Fruit fly (Drosophila melanogaster): Measurements from ENCODE around the gene CG5984.

Gene CG5984

DNA sequence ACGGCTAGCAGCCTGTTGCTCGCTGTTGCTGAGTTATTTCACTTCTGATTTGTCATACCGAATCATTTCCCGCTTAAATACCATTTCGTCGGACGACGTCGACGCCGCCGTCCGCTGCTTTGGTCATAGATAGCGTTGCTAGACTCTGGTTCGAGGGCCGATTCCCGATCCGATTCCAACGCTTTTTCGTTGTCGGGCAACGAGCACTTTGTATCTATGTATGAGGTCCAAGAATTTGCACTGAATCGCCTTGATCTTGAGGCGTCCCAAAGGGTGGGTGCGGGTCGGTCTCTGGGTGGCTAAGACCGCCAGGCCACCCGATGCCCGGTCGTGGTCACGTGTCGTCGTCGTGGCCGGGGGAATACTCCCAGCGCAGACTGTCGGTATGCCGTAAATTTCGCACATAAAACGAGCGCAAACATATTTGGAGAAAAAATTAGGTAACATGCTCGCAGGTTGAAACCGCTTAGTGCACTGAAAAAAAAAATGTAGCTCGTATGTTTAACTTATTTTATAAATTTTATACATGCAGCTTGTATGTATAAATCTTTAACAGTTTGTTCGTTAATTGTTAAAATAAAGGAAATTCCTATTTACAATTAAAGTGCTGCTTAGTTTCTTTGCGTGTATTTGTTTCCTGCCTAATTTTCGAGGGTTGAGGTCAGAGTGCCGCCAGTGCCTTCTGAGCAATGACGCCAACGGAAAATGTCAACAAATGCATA is 44.5 kb upstream of the CG5984 start, which contains the start of gene CG3348 (continued):
- TF ChIP-seq Usf (GFP tag; optimal IDR thresholded peaks at IDR 0.05) (peak; percentile 81), sr (GFP tag; IDR thresholded peaks at IDR 0.05) (no peak), cas (GFP tag; IDR thresholded peaks at IDR 0.05) (0 out of 2 replicates have a peak, but pooled peaks have one; percentile 49), CG7745 (tag; optimal IDR thresholded peaks at IDR 0.05) (no peak), CG16779 (GFP tag; IDR thresholded peaks at IDR 0.05) (0 out of 2 replicates have a peak, but pooled peaks have one; percentile 48), Side (GFP tag; optimal IDR thresholded peaks at IDR 0.05) (peak; percentile 61), CG10366 (GFP tag; IDR thresholded peaks at IDR 0.05) (peak; percentile 71), CG11456 (GFP tag; IDR thresholded peaks at IDR 0.05) (peak; percentile 85), CG14050 (GFP tag; IDR thresholded peaks at IDR 0.05) (0 out of 3 replicates have a peak, but pooled peaks have one; percentile 14), zen (tag; optimal IDR thresholded peaks at IDR 0.05) (peak; percentile 74), Awh (GFP tag; IDR thresholded peaks at IDR 0.05) (peak; percentile 38; the same call in 1 of the 2 replicates), CG34422 (GFP tag; IDR thresholded peaks at IDR 0.05) (0 out of 3 replicates have a peak, but pooled peaks have one; percentile 29), H2.0 (GFP tag; IDR thresholded peaks at IDR 0.05) (peak; percentile 67), Sox100B (GFP tag; optimal IDR thresholded peaks at IDR 0.05) (no peak), MESR4 (GFP tag; optimal IDR thresholded peaks at IDR 0.05) (no peak), CG33213 (GFP tag; optimal IDR thresholded peaks at IDR 0.05) (peak; percentile 56), TFAM (GFP tag; optimal IDR thresholded peaks at IDR 0.05) (no peak), schlank (tag; optimal IDR thresholded peaks at IDR 0.05) (peak; percentile 69), ERR (GFP tag; optimal IDR thresholded peaks at IDR 0.05) (peak; percentile 42), CG18764 (GFP tag; optimal IDR thresholded peaks at IDR 0.05) (peak; percentile 4), tin (GFP tag; optimal IDR thresholded peaks at IDR 0.05) (peak; percentile 61), Sox102F (GFP tag; optimal IDR thresholded peaks at IDR 0.05) (peak; percentile 73), CG10274 (GFP tag; optimal IDR thresholded peaks at IDR 0.05) (peak; percentile 56), D19B (GFP tag; optimal IDR thresholded peaks at IDR 0.05) (peak; percentile 83), CG1603 (tag; optimal IDR thresholded peaks at IDR 0.05) (peak; percentile 47), CG2116 (GFP tag; optimal IDR thresholded peaks at IDR 0.05) (no peak), CG14710 (tag; optimal IDR thresholded peaks at IDR 0.05) (peak; percentile 44), ATbp (GFP tag; optimal IDR thresholded peaks at IDR 0.05) (peak; percentile 21), CG10979 (tag; optimal IDR thresholded peaks at IDR 0.05) (peak; percentile 53), CG16863 (GFP tag; optimal IDR thresholded peaks at IDR 0.05) (peak; percentile 32), ind (GFP tag; optimal IDR thresholded peaks at IDR 0.05) (peak; percentile 76), danr (GFP tag; IDR thresholded peaks at IDR 0.05) (peak; percentile 51; the same call in 1 of the 2 replicates), Asciz (GFP tag; optimal IDR thresholded peaks at IDR 0.05) (peak; percentile 61), mam (GFP tag; optimal IDR thresholded peaks at IDR 0.05) (peak; percentile 79), unc-4 (GFP tag; IDR thresholded peaks at IDR 0.05; ENCODE audit: partially characterized antibody) (no peak), CG7357 (GFP tag; IDR thresholded peaks at IDR 0.05) (0 out of 3 replicates have a peak, but pooled peaks have one; percentile 46), CG9932 (GFP tag; IDR thresholded peaks at IDR 0.05) (peak; percentile 83), Rx (GFP tag; IDR thresholded peaks at IDR 0.05) (peak; percentile 24; the same call in 1 of the 2 replicates), dmrt11E (tag; optimal IDR thresholded peaks at IDR 0.05) (peak; percentile 51), Poxn (GFP tag; IDR thresholded peaks at IDR 0.05) (peak; percentile 65), lola (GFP tag; optimal IDR thresholded peaks at IDR 0.05) (no peak), CG14441 (GFP tag; IDR thresholded peaks at IDR 0.05) (peak; percentile 69), fd96Cb (tag; optimal IDR thresholded peaks at IDR 0.05) (peak; percentile 41), Jarid2 (GFP tag; optimal IDR thresholded peaks at IDR 0.05) (no peak), BEAF-32 (GFP tag; optimal IDR thresholded peaks at IDR 0.05) (no peak)
